Worm (Caenorhabditis elegans) whole organism, late embryonic: Measurements from ENCODE around the gene T19H12.6.

ENCODE experiments used
- T23F11.4 ChIP-seq: fragments of 200-800 bp; sonication (Bioruptor generic); optimal IDR thresholded peaks from 2 replicates; lab custom pipeline; 2018; ENCODE audit warnings: mild to moderate bottlenecking, missing genetic modification characterization, missing compliant biosample characterization
- ets-4 ChIP-seq: sonication (generic microtip); optimal IDR thresholded peaks from 2 replicates; lab custom pipeline; 2016; ENCODE audit warnings: missing genetic modification characterization, missing compliant biosample characterization
- fkh-6 ChIP-seq: sonication (generic microtip); optimal IDR thresholded peaks from 2 replicates; lab custom pipeline; 2016; ENCODE audit warnings: missing genetic modification characterization, missing compliant biosample characterization
- pha-2 ChIP-seq: sonication (generic microtip); optimal IDR thresholded peaks from 2 replicates; lab custom pipeline; 2017; ENCODE audit warnings: mild to moderate bottlenecking, missing genetic modification characterization, missing compliant biosample characterization
- ref-2 ChIP-seq: sonication (generic microtip); optimal IDR thresholded peaks from 2 replicates; lab custom pipeline; 2016; ENCODE audit warnings: missing genetic modification characterization, missing compliant biosample characterization
- sox-4 ChIP-seq: sonication (generic microtip); optimal IDR thresholded peaks from 2 replicates; lab custom pipeline; 2017; ENCODE audit warnings: mild to moderate bottlenecking, missing genetic modification characterization, inconsistent platforms, missing compliant biosample characterization
- syd-9 ChIP-seq: sonication (generic microtip); optimal IDR thresholded peaks from 2 replicates; lab custom pipeline; 2016; ENCODE audit warnings: mild to moderate bottlenecking, missing genetic modification characterization, moderate library complexity, missing compliant biosample characterization

DNA sequence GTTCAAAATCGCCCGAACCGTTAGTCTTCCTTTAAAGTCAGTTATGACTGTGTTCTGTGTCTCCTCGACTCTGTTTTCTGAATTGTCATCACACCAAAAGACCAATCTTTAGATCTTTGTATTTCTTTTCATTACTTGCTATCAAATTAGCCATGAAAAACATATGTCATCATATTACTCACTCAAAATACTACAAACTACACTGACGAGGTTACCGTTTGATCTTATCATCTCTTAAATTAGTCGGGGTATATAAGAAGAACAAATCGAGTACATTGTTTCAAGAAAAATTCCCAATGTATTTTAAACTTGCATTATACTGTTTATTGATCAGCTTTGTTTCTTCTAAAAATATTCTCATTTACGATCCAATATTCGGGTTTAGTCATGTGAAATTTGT, 31.1 kb upstream of the T19H12.6 start, which contains the start of gene ugt-13:
- TF ChIP-seq T23F11.4 (GFP tag; lab: Kevin White, UChicago) (no peak), sox-4 (tag; lab: Kevin White, UChicago) (no peak), ets-4 (tag; lab: Kevin White, UChicago) (no peak), syd-9 (tag; lab: Kevin White, UChicago) (no peak), ref-2 (tag; lab: Kevin White, UChicago) (no peak), pha-2 (tag; lab: Kevin White, UChicago) (no peak), fkh-6 (tag; lab: Kevin White, UChicago) (no peak)
